Worm (Caenorhabditis elegans) whole organism, L1 larva: ENCODE measurements around the gene C16C8.19.

Experiments
- elt-3 ChIP-seq, 6 experiments: fragments of 150-350 bp in 1 of 6; sonication (generic microtip); optimal IDR thresholded peaks; 2 replicates each; lab custom pipeline; 2017 to 2018; ENCODE audit warnings: missing biosample characterization in 6 of 6, missing genetic modification characterization in 6 of 6, inconsistent platforms in 1 of 6
- fkh-10 ChIP-seq: sonication (generic microtip); optimal IDR thresholded peaks from 2 replicates; lab custom pipeline; 2017; ENCODE audit warnings: missing biosample characterization, missing genetic modification reagents, missing genetic modification characterization
- pqm-1 ChIP-seq: sonication (generic microtip); optimal IDR thresholded peaks from 3 replicates; lab custom pipeline; 2017; ENCODE audit warnings: missing biosample characterization, missing genetic modification characterization

- TF ChIP-seq fkh-10 (GFP tag; lab: Kevin White, UChicago) (no peak), pqm-1 (no peak), elt-3 (tag; optimal IDR thresholded peaks at IDR 0.05; lab: Kevin White, UChicago) (no peak)
Measured at ce11 chrII:3434893-3435503, 23.3 kb upstream of the C16C8.19 start.
